Fruit fly (Drosophila melanogaster): Measurements from ENCODE around the gene CG5800.
A peak's percentile ranks its signal among the peaks of the same experiment; 100 is the strongest.

Gene CG5800

dm6 chrX:17624983-17625401 lies 11.1 kb upstream of the CG5800 start (continued):
- peak; percentile 82 for TF ChIP-seq lbe (GFP tag; optimal IDR thresholded peaks at IDR 0.05)
- peak; percentile 89 for TF ChIP-seq CG9817 (tag; optimal IDR thresholded peaks at IDR 0.05)
- peak; percentile 81; the same call in 2 of the 3 replicates for TF ChIP-seq CG34422 (GFP tag; IDR thresholded peaks at IDR 0.05)
- no peak; the same call in 1 of the 2 replicates for TF ChIP-seq dimm (GFP tag; IDR thresholded peaks at IDR 0.05)
- TF ChIP-seq kay (GFP tag; optimal IDR thresholded peaks at IDR 0.05): peak; percentile 72
- TF ChIP-seq Rx (GFP tag; IDR thresholded peaks at IDR 0.05): peak; percentile 32; the same call in 1 of the 2 replicates
- TF ChIP-seq Asciz (GFP tag; optimal IDR thresholded peaks at IDR 0.05): peak; percentile 81
- peak; percentile 31 for TF ChIP-seq gcm2 (GFP tag; optimal IDR thresholded peaks at IDR 0.05)
- TF ChIP-seq br (optimal IDR thresholded peaks at IDR 0.05): no peak
- TF ChIP-seq wor (GFP tag; IDR thresholded peaks at IDR 0.05): peak; percentile 50; the same call in 1 of the 2 replicates
- peak; percentile 83 for TF ChIP-seq NK7.1 (GFP tag; optimal IDR thresholded peaks at IDR 0.05)
- peak; percentile 81 for TF ChIP-seq Atf-2 (GFP tag; optimal IDR thresholded peaks at IDR 0.05)
- TF ChIP-seq Meics (GFP tag; optimal IDR thresholded peaks at IDR 0.05): peak; percentile 92
- TF ChIP-seq CG1233 (GFP tag; optimal IDR thresholded peaks at IDR 0.05): peak; percentile 90
- peak; percentile 93 for TF ChIP-seq CG7372 (GFP tag; IDR thresholded peaks at IDR 0.05)
- peak; percentile 82 for TF ChIP-seq CG6813 (GFP tag; optimal IDR thresholded peaks at IDR 0.05)
- 0 out of 2 replicates have a peak, but pooled peaks have one; percentile 35 for TF ChIP-seq cas (GFP tag; IDR thresholded peaks at IDR 0.05)
- peak; percentile 70 for TF ChIP-seq ranshi (GFP tag; IDR thresholded peaks at IDR 0.05)
- no peak for TF ChIP-seq CG7745 (tag; optimal IDR thresholded peaks at IDR 0.05)
- TF ChIP-seq z (GFP tag; IDR thresholded peaks at IDR 0.05): no peak
- peak; percentile 74 for TF ChIP-seq Fer2 (tag; optimal IDR thresholded peaks at IDR 0.05)
- no peak for TF ChIP-seq Gsc (GFP tag; IDR thresholded peaks at IDR 0.05)
- TF ChIP-seq Sin3A (optimal IDR thresholded peaks at IDR 0.05): no peak
- peak; percentile 72 for TF ChIP-seq danr (GFP tag; IDR thresholded peaks at IDR 0.05)
- TF ChIP-seq sd (tag; optimal IDR thresholded peaks at IDR 0.05): peak; percentile 71
- peak; percentile 68 for TF ChIP-seq Deaf1 (tag; optimal IDR thresholded peaks at IDR 0.05)
- TF ChIP-seq cg (GFP tag; optimal IDR thresholded peaks at IDR 0.05): peak; percentile 26
- TF ChIP-seq HLHmδ (GFP tag; optimal IDR thresholded peaks at IDR 0.05): no peak
- peak; percentile 53 for TF ChIP-seq CG6272 (GFP tag; IDR thresholded peaks at IDR 0.05)
- TF ChIP-seq ERR (GFP tag; optimal IDR thresholded peaks at IDR 0.05): peak; percentile 65
- peak; percentile 58 for TF ChIP-seq CG10431 (GFP tag; optimal IDR thresholded peaks at IDR 0.05)

- TF ChIP-seq exex (tag; optimal IDR thresholded peaks at IDR 0.05) (peak; percentile 76), CG6689 (GFP tag; IDR thresholded peaks at IDR 0.05) (no peak), row (GFP tag; IDR thresholded peaks at IDR 0.05) (peak; percentile 43; the same call in 2 of the 3 replicates), CG31224 (GFP tag; IDR thresholded peaks at IDR 0.05) (no peak), C15 (GFP tag; IDR thresholded peaks at IDR 0.05) (no peak), CG31441 (GFP tag; IDR thresholded peaks at IDR 0.05) (0 out of 2 replicates have a peak, but pooled peaks have one; percentile 18), CG9797 (GFP tag; optimal IDR thresholded peaks at IDR 0.05) (no peak), sisA (GFP tag; IDR thresholded peaks at IDR 0.05) (no peak), Hr51 (GFP tag; optimal IDR thresholded peaks at IDR 0.05) (peak in 1 of 2 experiments; percentile 23), caup (GFP tag; optimal IDR thresholded peaks at IDR 0.05; ENCODE audit: severe bottlenecking) (no peak), CG13287 (GFP tag; IDR thresholded peaks at IDR 0.05; ENCODE audit: partially characterized antibody) (no peak), Atf3 (GFP tag; optimal IDR thresholded peaks at IDR 0.05) (no peak), h (optimal IDR thresholded peaks at IDR 0.05) (no peak), CG13296 (GFP tag; optimal IDR thresholded peaks at IDR 0.05) (peak; percentile 11), phol (tag; optimal IDR thresholded peaks at IDR 0.05) (no peak), dan (GFP tag; IDR thresholded peaks at IDR 0.05) (no peak), Jarid2 (GFP tag; optimal IDR thresholded peaks at IDR 0.05) (no peak), Six4 (GFP tag; optimal IDR thresholded peaks at IDR 0.05) (no peak), TFAM (GFP tag; optimal IDR thresholded peaks at IDR 0.05) (no peak), PHDP (tag; optimal IDR thresholded peaks at IDR 0.05) (peak; percentile 16), pnt (GFP tag; optimal IDR thresholded peaks at IDR 0.05) (no peak), Hmx (GFP tag; optimal IDR thresholded peaks at IDR 0.05) (no peak), CG15269 (tag; optimal IDR thresholded peaks at IDR 0.05) (peak; percentile 35)
These were observed 10.2 kb upstream of the CG5800 start for dm6 chrX:17625833-17626232.
